Fruit fly (Drosophila melanogaster): ENCODE results near the gene SmB.

Gene SmB

DNA sequence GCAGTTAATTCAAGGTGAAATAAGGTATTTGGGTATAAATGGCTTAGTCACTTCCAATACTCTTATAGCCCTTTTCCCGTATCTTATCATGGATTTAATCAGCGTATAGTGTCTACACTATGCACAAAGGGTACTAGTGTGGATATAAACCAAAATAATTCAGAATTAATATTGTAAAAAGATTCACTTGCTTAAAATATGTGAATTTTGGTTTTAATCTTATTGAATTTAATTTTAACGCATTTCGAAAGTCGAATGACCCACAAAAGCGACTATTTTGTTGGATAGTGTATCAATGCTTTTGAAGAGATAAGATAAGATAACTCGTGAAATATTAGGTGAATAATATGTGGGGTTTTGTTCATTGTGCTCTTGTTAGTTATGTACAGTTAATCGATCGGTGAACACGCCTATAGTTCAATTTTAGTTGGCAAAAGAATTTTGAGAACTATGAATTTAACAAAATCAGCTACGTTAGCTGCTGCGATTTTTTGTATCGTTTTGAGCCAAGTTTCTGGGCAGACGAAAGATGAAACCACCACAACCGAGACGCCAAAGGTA lies 44.5 kb downstream of the SmB start, which contains the start of gene CG5096 (continued):
- peak; percentile 46 for TF ChIP-seq CG3163 (GFP tag; optimal IDR thresholded peaks at IDR 0.05)
- peak; percentile 43 for TF ChIP-seq CG17912 (GFP tag; optimal IDR thresholded peaks at IDR 0.05)
- TF ChIP-seq CG4282 (GFP tag; optimal IDR thresholded peaks at IDR 0.05) = peak; percentile 2
- TF ChIP-seq PHDP (tag; optimal IDR thresholded peaks at IDR 0.05) = peak; percentile 95
- peak; percentile 51 for TF ChIP-seq trh (GFP tag; optimal IDR thresholded peaks at IDR 0.05)
- TF ChIP-seq corto (GFP tag; optimal IDR thresholded peaks at IDR 0.05) = peak; percentile 27
- TF ChIP-seq Hmx (GFP tag; optimal IDR thresholded peaks at IDR 0.05) = peak; percentile 69
- TF ChIP-seq CG6272 (GFP tag; IDR thresholded peaks at IDR 0.05) = peak; percentile 81
- no peak for TF ChIP-seq p53 (GFP tag; optimal IDR thresholded peaks at IDR 0.05)
- TF ChIP-seq gro (GFP tag; optimal IDR thresholded peaks at IDR 0.05) = peak; percentile 90
- TF ChIP-seq oc (tag; optimal IDR thresholded peaks at IDR 0.05) = no peak
- no peak for TF ChIP-seq ato (GFP tag; IDR thresholded peaks at IDR 0.05; ENCODE audit: partially characterized antibody)
- peak; percentile 76 for TF ChIP-seq CG12942 (GFP tag; optimal IDR thresholded peaks at IDR 0.05)
- peak; percentile 64 for TF ChIP-seq ewg (GFP tag; optimal IDR thresholded peaks at IDR 0.05)
- no peak for TF ChIP-seq hbn (GFP tag; IDR thresholded peaks at IDR 0.05; ENCODE audit: partially characterized antibody)
- TF ChIP-seq MTF-1 (GFP tag; optimal IDR thresholded peaks at IDR 0.05; ENCODE audit: borderline replicate concordance) = peak; percentile 60
- TF ChIP-seq Dp (GFP tag; optimal IDR thresholded peaks at IDR 0.05) = no peak
- peak; percentile 29 for TF ChIP-seq ftz-f1 (GFP tag; optimal IDR thresholded peaks at IDR 0.05)
- TF ChIP-seq Rx (GFP tag; IDR thresholded peaks at IDR 0.05) = no peak
- peak; percentile 86 for TF ChIP-seq CG17568 (GFP tag; optimal IDR thresholded peaks at IDR 0.05)
- peak; percentile 77; the same call in 2 of the 3 replicates for TF ChIP-seq ase (GFP tag; IDR thresholded peaks at IDR 0.05)
- TF ChIP-seq pb (GFP tag; optimal IDR thresholded peaks at IDR 0.05) = no peak
- peak; percentile 79 for TF ChIP-seq CG9727 (GFP tag; optimal IDR thresholded peaks at IDR 0.05)
- TF ChIP-seq HmgZ (tag; optimal IDR thresholded peaks at IDR 0.05) = peak; percentile 95
- TF ChIP-seq CG14050 (GFP tag; IDR thresholded peaks at IDR 0.05) = peak; percentile 87
- peak; percentile 94 for TF ChIP-seq CG8924 (tag; optimal IDR thresholded peaks at IDR 0.05)
- TF ChIP-seq gem (tag; optimal IDR thresholded peaks at IDR 0.05) = peak; percentile 93
- peak; percentile 64 for TF ChIP-seq CG8089 (GFP tag; optimal IDR thresholded peaks at IDR 0.05)
- peak; percentile 74 for TF ChIP-seq E2f2 (GFP tag; IDR thresholded peaks at IDR 0.05)
- peak; percentile 68 for TF ChIP-seq fu2 (GFP tag; optimal IDR thresholded peaks at IDR 0.05)
- TF ChIP-seq CG3281 (GFP tag; optimal IDR thresholded peaks at IDR 0.05) = peak; percentile 92
- TF ChIP-seq CG17802 (tag; optimal IDR thresholded peaks at IDR 0.05) = peak; percentile 45
- TF ChIP-seq NC2β (GFP tag; optimal IDR thresholded peaks at IDR 0.05) = peak; percentile 19
- TF ChIP-seq Opbp (GFP tag; IDR thresholded peaks at IDR 0.05; ENCODE audit: partially characterized antibody) = no peak
- peak; percentile 78 for TF ChIP-seq CG1792 (GFP tag; optimal IDR thresholded peaks at IDR 0.05)
- TF ChIP-seq yki (optimal IDR thresholded peaks at IDR 0.05) = no peak
- TF ChIP-seq stwl (tag; optimal IDR thresholded peaks at IDR 0.05) = no peak
- peak; percentile 81 for TF ChIP-seq ems (GFP tag; optimal IDR thresholded peaks at IDR 0.05)
- peak; percentile 100 for TF ChIP-seq GATAe (GFP tag; conservative IDR thresholded peaks at IDR 0.05)
- TF ChIP-seq CG9609 (GFP tag; optimal IDR thresholded peaks at IDR 0.05) = peak; percentile 53
- peak; percentile 55 for TF ChIP-seq dm (GFP tag; optimal IDR thresholded peaks at IDR 0.05)
- peak; percentile 79 for TF ChIP-seq Hsf (GFP tag; optimal IDR thresholded peaks at IDR 0.05)
- no peak; the same call in 1 of the 2 replicates for TF ChIP-seq CG11247 (GFP tag; IDR thresholded peaks at IDR 0.05)
- TF ChIP-seq CG12659 (GFP tag; optimal IDR thresholded peaks at IDR 0.05) = peak; percentile 90
- TF ChIP-seq pfk (GFP tag; optimal IDR thresholded peaks at IDR 0.05) = no peak
- peak; percentile 81 for TF ChIP-seq CG7372 (GFP tag; IDR thresholded peaks at IDR 0.05)
- peak; percentile 68 for TF ChIP-seq Six4 (GFP tag; optimal IDR thresholded peaks at IDR 0.05)
- TF ChIP-seq CG1529 (GFP tag; optimal IDR thresholded peaks at IDR 0.05) = peak; percentile 74
- peak; percentile 80 for TF ChIP-seq CG7987 (GFP tag; optimal IDR thresholded peaks at IDR 0.05)
- peak; percentile 93; the same call in 1 of the 2 replicates for TF ChIP-seq HLH3B (GFP tag; IDR thresholded peaks at IDR 0.05)
- TF ChIP-seq CG9932 (GFP tag; IDR thresholded peaks at IDR 0.05) = peak; percentile 81
